Fruit fly (Drosophila melanogaster) whole organism, embryonic: Measurements from ENCODE around the gene CG13392.
A peak's percentile ranks its signal among the peaks of the same experiment; 100 is the strongest.

Experiments used
- Ada2b ChIP-seq: fragments of 200-800 bp; sonication (Bioruptor generic); IDR thresholded peaks from 2 replicates; pipeline ENCODE4 v1.3.6; 2022; ENCODE audit warnings: missing biosample characterization, missing genetic modification characterization
- Atf6 ChIP-seq: fragments of 200-800 bp; sonication (Bioruptor generic); IDR thresholded peaks from 2 replicates; pipeline ENCODE4 v1.3.6; 2022; ENCODE audit warnings: missing biosample characterization, missing genetic modification characterization
- Bteb2 ChIP-seq: fragments of 200-800 bp; sonication (Bioruptor generic); optimal IDR thresholded peaks from 2 replicates; lab custom pipeline; 2016; ENCODE audit warnings: missing biosample characterization, missing genetic modification characterization
- CG12744 ChIP-seq: fragments of 200-800 bp; sonication (Bioruptor generic); optimal IDR thresholded peaks from 2 replicates; lab custom pipeline; 2016; ENCODE audit warnings: missing biosample characterization, missing genetic modification characterization
- CG12769 ChIP-seq: fragments of 200-800 bp; sonication (Bioruptor generic); optimal IDR thresholded peaks from 2 replicates; lab custom pipeline; 2019; ENCODE audit warnings: missing biosample characterization, mild to moderate bottlenecking, missing genetic modification characterization, moderate library complexity
- CG15269 ChIP-seq: fragments of 200-800 bp; sonication (Bioruptor generic); optimal IDR thresholded peaks from 2 replicates; lab custom pipeline; 2018; ENCODE audit warnings: missing biosample characterization, mild to moderate bottlenecking, missing genetic modification characterization, moderate library complexity
- CG16863 ChIP-seq: fragments of 200-800 bp; sonication (Bioruptor generic); optimal IDR thresholded peaks from 3 replicates; lab custom pipeline; 2016; ENCODE audit warnings: missing biosample characterization, missing genetic modification characterization
- CG17359 ChIP-seq: fragments of 200-800 bp; sonication (Bioruptor generic); optimal IDR thresholded peaks from 3 replicates; lab custom pipeline; 2018; ENCODE audit warnings: missing biosample characterization, mild to moderate bottlenecking, missing genetic modification characterization, moderate library complexity
- CG17568 ChIP-seq: fragments of 200-800 bp; sonication (Bioruptor generic); optimal IDR thresholded peaks from 2 replicates; lab custom pipeline; 2018; ENCODE audit warnings: missing biosample characterization, mild to moderate bottlenecking, missing genetic modification characterization, moderate library complexity
- CG17829 ChIP-seq: fragments of 200-800 bp; optimal IDR thresholded peaks from 2 replicates; lab custom pipeline; 2019; ENCODE audit warnings: missing biosample characterization, mild to moderate bottlenecking, missing genetic modification characterization, moderate library complexity
- CG18619 ChIP-seq: fragments of 200-800 bp; sonication (Bioruptor generic); optimal IDR thresholded peaks from 3 replicates; lab custom pipeline; 2017; ENCODE audit warnings: missing biosample characterization, mild to moderate bottlenecking, missing genetic modification characterization
- CG32532 ChIP-seq: fragments of 200-800 bp; sonication (Bioruptor generic); IDR thresholded peaks from 2 replicates; pipeline ENCODE4 v1.3.6; 2022; ENCODE audit warnings: missing biosample characterization, missing genetic modification characterization
- CG3281 ChIP-seq: fragments of 200-800 bp; sonication (Bioruptor generic); optimal IDR thresholded peaks from 3 replicates; lab custom pipeline; 2017; ENCODE audit warnings: missing biosample characterization, mild to moderate bottlenecking, missing genetic modification characterization
- CG3407 ChIP-seq: fragments of 200-800 bp; sonication (Bioruptor generic); optimal IDR thresholded peaks from 2 replicates; lab custom pipeline; 2018; ENCODE audit warnings: missing biosample characterization, mild to moderate bottlenecking, missing genetic modification characterization
- CG4707 ChIP-seq: fragments of 200-800 bp; sonication (Bioruptor generic); optimal IDR thresholded peaks from 2 replicates; lab custom pipeline; 2018; ENCODE audit warnings: missing biosample characterization, mild to moderate bottlenecking, missing genetic modification characterization, moderate library complexity
- CG4730 ChIP-seq: fragments of 200-800 bp; sonication (Bioruptor generic); IDR thresholded peaks from 2 replicates; pipeline ENCODE4 v1.3.6; 2022; ENCODE audit warnings: missing biosample characterization, missing genetic modification characterization
- CG6813 ChIP-seq: fragments of 200-800 bp; sonication (Bioruptor generic); optimal IDR thresholded peaks from 2 replicates; lab custom pipeline; 2017; ENCODE audit warnings: missing biosample characterization, missing genetic modification characterization, mild to moderate bottlenecking, moderate library complexity, missing genetic modification reagents
- CG8924 ChIP-seq: fragments of 200-800 bp; optimal IDR thresholded peaks from 3 replicates; lab custom pipeline; 2019; ENCODE audit warnings: missing biosample characterization, mild to moderate bottlenecking, missing genetic modification characterization, moderate library complexity
- CrebB ChIP-seq: fragments of 200-800 bp; sonication (Bioruptor generic); optimal IDR thresholded peaks from 3 replicates; lab custom pipeline; 2018; ENCODE audit warnings: missing biosample characterization, mild to moderate bottlenecking, missing genetic modification characterization
- D19B ChIP-seq: fragments of 200-800 bp; sonication (Bioruptor generic); optimal IDR thresholded peaks from 2 replicates; lab custom pipeline; 2017; ENCODE audit warnings: missing biosample characterization, mild to moderate bottlenecking, missing genetic modification characterization
- Dbx ChIP-seq: fragments of 200-800 bp; sonication (Bioruptor generic); IDR thresholded peaks from 3 replicates; pipeline ENCODE4 v1.3.6; 2022; ENCODE audit warnings: missing biosample characterization, missing genetic modification characterization
- Dek ChIP-seq: fragments of 200-800 bp; sonication (Bioruptor generic); optimal IDR thresholded peaks from 3 replicates; lab custom pipeline; 2019; ENCODE audit warnings: missing biosample characterization, mild to moderate bottlenecking, missing genetic modification characterization, moderate library complexity
- E2f2 ChIP-seq: fragments of 200-800 bp; sonication (Bioruptor generic); IDR thresholded peaks from 2 replicates; pipeline ENCODE4 v1.3.6; 2022; ENCODE audit warnings: missing biosample characterization, missing genetic modification characterization
- Fer1 ChIP-seq: fragments of 200-800 bp; sonication (Bioruptor generic); optimal IDR thresholded peaks from 2 replicates; lab custom pipeline; 2017; ENCODE audit warnings: missing biosample characterization, mild to moderate bottlenecking, missing genetic modification characterization
- Fer3 ChIP-seq: fragments of 200-800 bp; sonication (Bioruptor generic); optimal IDR thresholded peaks from 2 replicates; lab custom pipeline; 2018; ENCODE audit warnings: missing biosample characterization, mild to moderate bottlenecking, missing genetic modification characterization, moderate library complexity
- H2.0 ChIP-seq: fragments of 200-800 bp; sonication (Bioruptor generic); IDR thresholded peaks from 2 replicates; pipeline ENCODE4 v1.3.6; 2022; ENCODE audit warnings: missing biosample characterization, missing genetic modification characterization
- HHEX ChIP-seq: fragments of 200-800 bp; sonication (Bioruptor generic); optimal IDR thresholded peaks from 3 replicates; lab custom pipeline; 2017; ENCODE audit warnings: missing biosample characterization, mild to moderate bottlenecking, missing genetic modification characterization, missing genetic modification reagents
- Hey ChIP-seq: fragments of 200-800 bp; sonication (Bioruptor generic); optimal IDR thresholded peaks from 3 replicates; lab custom pipeline; 2018; ENCODE audit warnings: missing biosample characterization, mild to moderate bottlenecking, missing genetic modification characterization
- Hmr ChIP-seq: fragments of 200-800 bp; sonication (Bioruptor generic); optimal IDR thresholded peaks from 3 replicates; lab custom pipeline; 2017; ENCODE audit warnings: mild to moderate bottlenecking, missing biosample characterization, missing genetic modification reagents, missing genetic modification characterization
- Hr51 ChIP-seq, 2 experiments: fragments of 200-800 bp; sonication (Bioruptor generic); optimal IDR thresholded peaks; 2 replicates in 1 of 2; 3 replicates in 1 of 2; lab custom pipeline; 2016 to 2018; ENCODE audit warnings: missing biosample characterization in 2 of 2, missing genetic modification characterization in 2 of 2, mild to moderate bottlenecking in 1 of 2, moderate library complexity in 1 of 2
- Jarid2 ChIP-seq: fragments of 200-800 bp; sonication (Bioruptor generic); optimal IDR thresholded peaks from 3 replicates; lab custom pipeline; 2017; ENCODE audit warnings: mild to moderate bottlenecking, missing biosample characterization, missing genetic modification reagents, missing genetic modification characterization
- MTF-1 ChIP-seq: fragments of 200-800 bp; sonication (Bioruptor generic); optimal IDR thresholded peaks from 2 replicates; lab custom pipeline; 2018; ENCODE audit warnings: missing biosample characterization, mild to moderate bottlenecking, missing genetic modification characterization, borderline replicate concordance
- Myb ChIP-seq: fragments of 200-800 bp; sonication (Bioruptor generic); optimal IDR thresholded peaks from 2 replicates; lab custom pipeline; 2016; ENCODE audit warnings: missing biosample characterization, missing genetic modification characterization
- PHDP ChIP-seq: fragments of 200-800 bp; sonication (Bioruptor generic); optimal IDR thresholded peaks from 3 replicates; lab custom pipeline; 2018; ENCODE audit warnings: missing biosample characterization, mild to moderate bottlenecking, missing genetic modification characterization, moderate library complexity
- Vsx1 ChIP-seq: fragments of 200-800 bp; sonication (Bioruptor generic); optimal IDR thresholded peaks from 2 replicates; lab custom pipeline; 2017; ENCODE audit warnings: missing biosample characterization, mild to moderate bottlenecking, missing genetic modification characterization, missing genetic modification reagents
- az2 ChIP-seq: fragments of 200-800 bp; sonication (Bioruptor generic); optimal IDR thresholded peaks from 3 replicates; lab custom pipeline; 2016; ENCODE audit warnings: missing biosample characterization, missing genetic modification characterization
- dmrt99B ChIP-seq: fragments of 200-800 bp; sonication (Bioruptor generic); optimal IDR thresholded peaks from 2 replicates; lab custom pipeline; 2018; ENCODE audit warnings: missing biosample characterization, mild to moderate bottlenecking, missing genetic modification characterization, moderate library complexity
- eyg ChIP-seq: fragments of 200-800 bp; sonication (Bioruptor generic); optimal IDR thresholded peaks from 3 replicates; lab custom pipeline; 2016; ENCODE audit warnings: missing biosample characterization, missing genetic modification characterization
- her ChIP-seq: fragments of 200-800 bp; sonication (Bioruptor generic); optimal IDR thresholded peaks from 2 replicates; lab custom pipeline; 2016; ENCODE audit warnings: missing biosample characterization, missing genetic modification characterization
- ken ChIP-seq: fragments of 200-800 bp; sonication (Bioruptor generic); IDR thresholded peaks from 3 replicates; pipeline ENCODE4 v1.3.6; 2022; ENCODE audit warnings: missing biosample characterization, missing genetic modification characterization
- nom ChIP-seq: fragments of 200-800 bp; sonication (Bioruptor generic); optimal IDR thresholded peaks from 2 replicates; lab custom pipeline; 2017; ENCODE audit warnings: missing biosample characterization, missing genetic modification characterization, mild to moderate bottlenecking, moderate library complexity, missing genetic modification reagents
- org-1 ChIP-seq: fragments of 200-800 bp; sonication (Bioruptor generic); optimal IDR thresholded peaks from 2 replicates; lab custom pipeline; 2017; ENCODE audit warnings: missing biosample characterization, missing genetic modification characterization
- p53 ChIP-seq: fragments of 200-800 bp; sonication (Bioruptor generic); optimal IDR thresholded peaks from 2 replicates; lab custom pipeline; 2016; ENCODE audit warnings: missing biosample characterization, missing genetic modification characterization
- psq ChIP-seq: fragments of 200-800 bp; sonication (Bioruptor generic); optimal IDR thresholded peaks from 2 replicates; lab custom pipeline; 2017; ENCODE audit warnings: missing biosample characterization, missing genetic modification characterization
- salm ChIP-seq: fragments of 200-800 bp; sonication (Bioruptor generic); optimal IDR thresholded peaks from 2 replicates; lab custom pipeline; 2018; ENCODE audit warnings: missing biosample characterization, mild to moderate bottlenecking, missing genetic modification characterization
- sug ChIP-seq: fragments of 200-800 bp; optimal IDR thresholded peaks from 2 replicates; lab custom pipeline; 2019; ENCODE audit warnings: missing biosample characterization, mild to moderate bottlenecking, missing genetic modification characterization, moderate library complexity

CG13392 gene

DNA sequence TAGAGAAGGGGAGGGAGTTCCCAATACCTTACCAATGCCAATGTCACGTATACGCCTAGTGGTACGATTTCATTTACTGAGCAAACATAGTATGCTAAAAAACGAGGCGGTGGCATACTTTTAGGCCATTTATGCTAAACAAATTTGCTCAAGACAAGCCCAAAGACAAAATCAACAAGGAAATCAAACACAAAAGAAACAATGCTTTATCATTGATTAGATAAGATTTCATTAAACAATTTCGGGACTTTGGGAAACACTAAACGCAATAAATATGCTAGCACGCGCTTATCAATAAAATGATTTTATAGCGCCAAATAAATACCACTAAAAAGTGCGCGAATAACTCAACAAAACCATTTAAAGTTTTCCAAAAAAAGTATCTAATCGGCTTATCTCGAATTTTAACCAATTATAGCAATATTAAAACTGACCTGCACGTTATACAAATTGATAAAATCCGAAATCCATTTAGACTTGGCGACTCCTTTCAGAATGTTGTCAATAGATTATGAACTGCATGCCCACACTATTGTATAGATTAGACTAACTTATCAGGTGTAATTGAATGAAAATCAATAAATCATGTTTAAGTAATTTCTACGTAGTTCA, 31.9 kb downstream of the CG13392 start (continued):
- TF ChIP-seq dmrt99B (tag; lab: Kevin White, UChicago) (peak; percentile 25), org-1 (GFP tag; lab: Kevin White, UChicago) (peak; percentile 22), CG4730 (peak; percentile 6; the same call in 1 of the 2 replicates), HHEX (GFP tag; lab: Kevin White, UChicago) (peak; percentile 61), Fer1 (GFP tag; lab: Kevin White, UChicago) (peak; percentile 75), Jarid2 (GFP tag; lab: Kevin White, UChicago) (peak; percentile 19), ken (GFP tag; lab: Robert Waterston, UW) (no peak), D19B (no peak), Fer3 (tag; lab: Kevin White, UChicago) (peak; percentile 54), CG4707 (GFP tag; lab: Kevin White, UChicago) (peak; percentile 35), CG17829 (tag; lab: Kevin White, UChicago) (no peak), H2.0 (0 out of 2 replicates have a peak, but pooled peaks have one; percentile 8), CG32532 (GFP tag; lab: Robert Waterston, UW) (no peak), CG16863 (GFP tag; lab: Kevin White, UChicago) (peak; percentile 10), Atf6 (GFP tag; lab: Robert Waterston, UW) (peak; percentile 76), Hmr (peak; percentile 74), p53 (GFP tag; lab: Kevin White, UChicago) (no peak), Myb (GFP tag; lab: Kevin White, UChicago) (no peak), CG8924 (tag; lab: Kevin White, UChicago) (peak; percentile 26), CG18619 (peak; percentile 8), her (peak; percentile 28), CrebB (tag; lab: Kevin White, UChicago) (peak; percentile 71), psq (GFP tag; lab: Kevin White, UChicago) (no peak), CG17568 (GFP tag; lab: Kevin White, UChicago) (peak; percentile 54), Dek (tag; lab: Kevin White, UChicago) (peak; percentile 41), nom (GFP tag; lab: Kevin White, UChicago) (no peak), CG15269 (tag; lab: Kevin White, UChicago) (peak; percentile 63), CG17359 (tag; lab: Kevin White, UChicago) (peak; percentile 59), Bteb2 (GFP tag; lab: Kevin White, UChicago) (peak; percentile 30), az2 (no peak), E2f2 (GFP tag; lab: Robert Waterston, UW) (no peak; the same call in 1 of the 2 replicates), CG6813 (GFP tag; lab: Kevin White, UChicago) (peak; percentile 36), CG12769 (tag; lab: Kevin White, UChicago) (peak; percentile 65), Vsx1 (peak; percentile 51), CG3407 (peak; percentile 32), Dbx (GFP tag; lab: Robert Waterston, UW) (peak; percentile 25; the same call in 1 of the 3 replicates), sug (tag; lab: Kevin White, UChicago) (peak; percentile 46), CG12744 (peak; percentile 52), salm (tag; lab: Kevin White, UChicago) (peak; percentile 39), Hr51 (GFP tag; optimal IDR thresholded peaks at IDR 0.05; lab: Kevin White, UChicago) (peak in 1 of 2 experiments; percentile 26), eyg (GFP tag; lab: Kevin White, UChicago) (no peak), MTF-1 (GFP tag; lab: Kevin White, UChicago) (peak; percentile 41), PHDP (tag; lab: Kevin White, UChicago) (peak; percentile 69), Ada2b (GFP tag; lab: Robert Waterston, UW) (peak; percentile 12; the same call in 1 of the 2 replicates), CG3281 (GFP tag; lab: Kevin White, UChicago) (peak; percentile 60), Hey (peak; percentile 31)
